Fruit fly (Drosophila melanogaster) whole organism, embryonic: ENCODE measurements around the gene CG43163.

Experiments
- Ada2b ChIP-seq: fragments of 200-800 bp; sonication (Bioruptor generic); IDR thresholded peaks from 2 replicates; pipeline ENCODE4 v1.3.6; 2022; ENCODE audit warnings: missing biosample characterization, missing genetic modification characterization
- Antp ChIP-seq: fragments of 200-800 bp; sonication (Bioruptor generic); optimal IDR thresholded peaks from 3 replicates; lab custom pipeline; 2016; ENCODE audit warnings: missing biosample characterization, missing genetic modification characterization
- Awh ChIP-seq: fragments of 200-800 bp; sonication (Bioruptor generic); IDR thresholded peaks from 2 replicates; pipeline ENCODE4, ENCODE4 v1.3.6; 2022; ENCODE audit warnings: missing biosample characterization, missing genetic modification characterization
- BEAF-32 ChIP-seq: fragments of 200-800 bp; sonication (Bioruptor generic); optimal IDR thresholded peaks from 3 replicates; lab custom pipeline; 2017; ENCODE audit warnings: missing biosample characterization, missing genetic modification characterization, mild to moderate bottlenecking, moderate library complexity, missing genetic modification reagents
- CG10209 ChIP-seq: fragments of 200-800 bp; sonication (Bioruptor generic); optimal IDR thresholded peaks from 3 replicates; lab custom pipeline; 2017; ENCODE audit warnings: missing biosample characterization, mild to moderate bottlenecking, missing genetic modification characterization, missing genetic modification reagents
- CG10274 ChIP-seq: fragments of 200-800 bp; sonication (Bioruptor generic); optimal IDR thresholded peaks from 3 replicates; lab custom pipeline; 2017; ENCODE audit warnings: missing biosample characterization, mild to moderate bottlenecking, missing genetic modification characterization
- CG10462 ChIP-seq: fragments of 200-800 bp; sonication (Bioruptor generic); optimal IDR thresholded peaks from 2 replicates; lab custom pipeline; 2016; ENCODE audit warnings: missing biosample characterization, missing genetic modification characterization
- CG11398 ChIP-seq: fragments of 200-800 bp; sonication (Bioruptor generic); optimal IDR thresholded peaks from 2 replicates; lab custom pipeline; 2016; ENCODE audit warnings: missing biosample characterization, missing genetic modification characterization
- CG13624 ChIP-seq: fragments of 200-800 bp; sonication (Bioruptor generic); optimal IDR thresholded peaks from 2 replicates; lab custom pipeline; 2016; ENCODE audit warnings: missing biosample characterization, missing genetic modification characterization
- CG14710 ChIP-seq: fragments of 200-800 bp; sonication (Bioruptor generic); optimal IDR thresholded peaks from 3 replicates; lab custom pipeline; 2019; ENCODE audit warnings: missing biosample characterization, mild to moderate bottlenecking, missing genetic modification characterization, moderate library complexity
- CG15479 ChIP-seq: fragments of 200-800 bp; sonication (Bioruptor generic); optimal IDR thresholded peaks from 3 replicates; lab custom pipeline; 2019; ENCODE audit warnings: missing biosample characterization, mild to moderate bottlenecking, missing genetic modification characterization, moderate library complexity
- CG2202 ChIP-seq: fragments of 200-800 bp; sonication (Bioruptor generic); optimal IDR thresholded peaks from 2 replicates; lab custom pipeline; 2018; ENCODE audit warnings: missing biosample characterization, mild to moderate bottlenecking, missing genetic modification characterization
- CG33213 ChIP-seq: fragments of 200-800 bp; sonication (Bioruptor generic); optimal IDR thresholded peaks from 3 replicates; lab custom pipeline; 2016; ENCODE audit warnings: missing biosample characterization, missing genetic modification characterization
- CG34422 ChIP-seq: fragments of 200-800 bp; sonication (Bioruptor generic); IDR thresholded peaks from 3 replicates; pipeline ENCODE4 v1.3.6; 2022; ENCODE audit warnings: missing biosample characterization, missing genetic modification characterization
- CG4404 ChIP-seq: fragments of 200-800 bp; sonication (Bioruptor generic); IDR thresholded peaks from 2 replicates; pipeline ENCODE4 v1.3.6; 2022; ENCODE audit warnings: missing biosample characterization, missing genetic modification characterization
- CG4854 ChIP-seq: fragments of 200-800 bp; sonication (Bioruptor generic); optimal IDR thresholded peaks from 2 replicates; lab custom pipeline; 2016; ENCODE audit warnings: missing biosample characterization, missing genetic modification characterization, inconsistent platforms
- CG7745 ChIP-seq: fragments of 200-800 bp; sonication (Bioruptor generic); optimal IDR thresholded peaks from 2 replicates; lab custom pipeline; 2018; ENCODE audit warnings: missing biosample characterization, mild to moderate bottlenecking, missing genetic modification characterization, moderate library complexity
- CG7786 ChIP-seq: fragments of 200-800 bp; sonication (Bioruptor generic); optimal IDR thresholded peaks from 2 replicates; lab custom pipeline; 2016; ENCODE audit warnings: missing biosample characterization, missing genetic modification characterization
- CG8281 ChIP-seq: fragments of 200-800 bp; sonication (Bioruptor generic); optimal IDR thresholded peaks from 2 replicates; lab custom pipeline; 2018; ENCODE audit warnings: missing biosample characterization, mild to moderate bottlenecking, missing genetic modification characterization, moderate library complexity
- CG8359 ChIP-seq: fragments of 200-800 bp; sonication (Bioruptor generic); optimal IDR thresholded peaks from 2 replicates; lab custom pipeline; 2017; ENCODE audit warnings: missing biosample characterization, mild to moderate bottlenecking, missing genetic modification characterization, borderline replicate concordance
- CG9215 ChIP-seq: fragments of 200-800 bp; sonication (Bioruptor generic); IDR thresholded peaks from 2 replicates; pipeline ENCODE4 v1.3.6; 2022; ENCODE audit warnings: missing biosample characterization, missing genetic modification characterization
- GATAe ChIP-seq: fragments of 200-800 bp; sonication (Bioruptor generic); conservative IDR thresholded peaks from 2 replicates; pipeline ENCODE4 v1.3.6; 2022; ENCODE audit warnings: missing biosample characterization, missing genetic modification characterization
- H15 ChIP-seq: fragments of 200-800 bp; sonication (Bioruptor generic); IDR thresholded peaks from 3 replicates; pipeline ENCODE4 v1.3.6; 2022; ENCODE audit warnings: missing biosample characterization, missing genetic modification characterization
- HLH4C ChIP-seq: fragments of 200-800 bp; sonication (Bioruptor generic); IDR thresholded peaks from 3 replicates; pipeline ENCODE4 v1.3.6; 2022; ENCODE audit warnings: missing biosample characterization, missing genetic modification characterization; ENCODE audit not compliant: partially characterized antibody
- PHDP ChIP-seq: fragments of 200-800 bp; sonication (Bioruptor generic); optimal IDR thresholded peaks from 3 replicates; lab custom pipeline; 2018; ENCODE audit warnings: missing biosample characterization, mild to moderate bottlenecking, missing genetic modification characterization, moderate library complexity
- Sox100B ChIP-seq: fragments of 200-800 bp; sonication (Bioruptor generic); optimal IDR thresholded peaks from 3 replicates; lab custom pipeline; 2018; ENCODE audit warnings: missing biosample characterization, mild to moderate bottlenecking, missing genetic modification characterization
- br ChIP-seq: fragments of >200 bp; optimal IDR thresholded peaks from 2 replicates; lab custom pipeline; 2017
- cas ChIP-seq: fragments of 200-800 bp; sonication (Bioruptor generic); IDR thresholded peaks from 2 replicates; pipeline ENCODE4 v1.3.6; 2022; ENCODE audit warnings: missing biosample characterization, missing genetic modification characterization
- crp ChIP-seq, 2 experiments: fragments of 200-800 bp; sonication (Bioruptor generic); optimal IDR thresholded peaks; 2 replicates in 1 of 2; 3 replicates in 1 of 2; lab custom pipeline; 2017; ENCODE audit warnings: missing biosample characterization in 2 of 2, missing genetic modification characterization in 2 of 2, mild to moderate bottlenecking in 1 of 2, moderate library complexity in 1 of 2
- dimm ChIP-seq: fragments of 200-800 bp; sonication (Bioruptor generic); IDR thresholded peaks from 2 replicates; pipeline ENCODE4 v1.3.6; 2022; ENCODE audit warnings: missing biosample characterization, missing genetic modification characterization
- disco-r ChIP-seq: fragments of 200-800 bp; sonication (Bioruptor generic); optimal IDR thresholded peaks from 2 replicates; lab custom pipeline; 2016; ENCODE audit warnings: missing biosample characterization, missing genetic modification characterization
- dm ChIP-seq: fragments of 200-800 bp; sonication (Bioruptor generic); optimal IDR thresholded peaks from 3 replicates; lab custom pipeline; 2016; ENCODE audit warnings: missing biosample characterization, missing genetic modification characterization
- dmrt11E ChIP-seq: fragments of 200-800 bp; sonication (Bioruptor generic); optimal IDR thresholded peaks from 3 replicates; lab custom pipeline; 2018; ENCODE audit warnings: missing biosample characterization, mild to moderate bottlenecking, missing genetic modification characterization, moderate library complexity
- emc ChIP-seq: fragments of 200-800 bp; sonication (Bioruptor generic); optimal IDR thresholded peaks from 2 replicates; lab custom pipeline; 2016; ENCODE audit warnings: missing biosample characterization, missing genetic modification characterization
- ewg ChIP-seq: fragments of 200-800 bp; sonication (Bioruptor generic); optimal IDR thresholded peaks from 3 replicates; lab custom pipeline; 2017; ENCODE audit warnings: mild to moderate bottlenecking, missing biosample characterization, missing genetic modification reagents, missing genetic modification characterization
- gcm ChIP-seq: fragments of 200-800 bp; sonication (Bioruptor generic); optimal IDR thresholded peaks from 2 replicates; lab custom pipeline; 2019; ENCODE audit warnings: missing biosample characterization, mild to moderate bottlenecking, missing genetic modification characterization, moderate library complexity
- hb ChIP-seq: fragments of 200-800 bp; sonication (Bioruptor generic); IDR thresholded peaks from 3 replicates; pipeline ENCODE4 v1.3.6; 2022; ENCODE audit warnings: missing biosample characterization, missing genetic modification characterization; ENCODE audit not compliant: partially characterized antibody
- ken ChIP-seq: fragments of 200-800 bp; sonication (Bioruptor generic); IDR thresholded peaks from 3 replicates; pipeline ENCODE4 v1.3.6; 2022; ENCODE audit warnings: missing biosample characterization, missing genetic modification characterization
- knrl ChIP-seq: fragments of 200-800 bp; sonication (Bioruptor generic); IDR thresholded peaks from 3 replicates; pipeline ENCODE4 v1.3.6; 2022; ENCODE audit warnings: missing biosample characterization, missing genetic modification characterization; ENCODE audit not compliant: partially characterized antibody
- lmd ChIP-seq: fragments of 200-800 bp; sonication (Bioruptor generic); IDR thresholded peaks from 2 replicates; pipeline ENCODE4 v1.3.6; 2022; ENCODE audit warnings: missing biosample characterization, missing genetic modification characterization
- pfk ChIP-seq: fragments of 200-800 bp; sonication (Bioruptor generic); optimal IDR thresholded peaks from 2 replicates; lab custom pipeline; 2018; ENCODE audit warnings: missing biosample characterization, mild to moderate bottlenecking, missing genetic modification characterization, moderate library complexity
- pnt ChIP-seq: fragments of 200-800 bp; sonication (Bioruptor generic); optimal IDR thresholded peaks from 3 replicates; lab custom pipeline; 2016; ENCODE audit warnings: missing biosample characterization, missing genetic modification characterization
- run ChIP-seq: fragments of 200-800 bp; sonication (Bioruptor generic); optimal IDR thresholded peaks from 3 replicates; lab custom pipeline; 2018; ENCODE audit warnings: missing biosample characterization, mild to moderate bottlenecking, missing genetic modification characterization
- sd ChIP-seq: fragments of 200-800 bp; sonication (Bioruptor generic); optimal IDR thresholded peaks from 3 replicates; lab custom pipeline; 2018; ENCODE audit warnings: missing biosample characterization, mild to moderate bottlenecking, missing genetic modification characterization, moderate library complexity
- sna ChIP-seq: fragments of 200-800 bp; sonication (Bioruptor generic); IDR thresholded peaks from 2 replicates; pipeline ENCODE4 v1.3.6; 2022; ENCODE audit warnings: missing biosample characterization, missing genetic modification characterization; ENCODE audit not compliant: partially characterized antibody
- sqz ChIP-seq: fragments of 200-800 bp; sonication (Bioruptor generic); optimal IDR thresholded peaks from 3 replicates; lab custom pipeline; 2018; ENCODE audit warnings: missing biosample characterization, mild to moderate bottlenecking, missing genetic modification characterization
- zen2 ChIP-seq: fragments of 200-800 bp; sonication (Bioruptor generic); IDR thresholded peaks from 3 replicates; pipeline ENCODE4 v1.3.6; 2022; ENCODE audit warnings: missing biosample characterization, missing genetic modification characterization; ENCODE audit not compliant: partially characterized antibody
- zfh1 ChIP-seq: fragments of 200-800 bp; sonication (Bioruptor generic); IDR thresholded peaks from 3 replicates; pipeline ENCODE4 v1.3.6; 2022; ENCODE audit warnings: missing biosample characterization, missing genetic modification characterization

Gene CG43163

dm6 chr3L:8457866-8458766, 48.8 kb downstream of the CG43163 start (continued):
- TF ChIP-seq CG34422 (GFP tag; lab: Robert Waterston, UW) (peak; percentile 98), lmd (GFP tag; lab: Robert Waterston, UW) (peak; percentile 97), sd (peak; percentile 99), CG33213 (GFP tag; lab: Kevin White, UChicago) (peak; percentile 97), PHDP (tag; lab: Kevin White, UChicago) (peak; percentile 99), crp (GFP tag; optimal IDR thresholded peaks at IDR 0.05; lab: Kevin White, UChicago) (peak; percentile 18 to 71), zfh1 (peak; percentile 99), emc (GFP tag; lab: Kevin White, UChicago) (peak; percentile 86), disco-r (peak; percentile 98), CG10462 (peak; percentile 97), BEAF-32 (GFP tag; lab: Kevin White, UChicago) (peak; percentile 10), sqz (GFP tag; lab: Kevin White, UChicago) (peak; percentile 96), Sox100B (GFP tag; lab: Kevin White, UChicago) (peak; percentile 99), CG14710 (tag; lab: Kevin White, UChicago) (peak; percentile 98), HLH4C (no peak), CG7786 (GFP tag; lab: Kevin White, UChicago) (peak; percentile 97), knrl (no peak), CG8281 (tag; lab: Kevin White, UChicago) (peak; percentile 86), dimm (GFP tag; lab: Robert Waterston, UW) (peak; percentile 93), CG10274 (GFP tag; lab: Kevin White, UChicago) (peak; percentile 87), hb (GFP tag; lab: Robert Waterston, UW) (no peak), run (tag; lab: Kevin White, UChicago) (peak; percentile 99), H15 (GFP tag; lab: Robert Waterston, UW) (peak; percentile 97), CG9215 (GFP tag; lab: Robert Waterston, UW) (peak; percentile 92), CG4854 (GFP tag; lab: Kevin White, UChicago) (peak; percentile 96), Antp (GFP tag; lab: Kevin White, UChicago) (peak; percentile 95), ewg (GFP tag; lab: Kevin White, UChicago) (peak; percentile 97), CG10209 (GFP tag; lab: Kevin White, UChicago) (peak; percentile 98), cas (GFP tag; lab: Robert Waterston, UW) (peak; percentile 88), dmrt11E (tag; lab: Kevin White, UChicago) (peak; percentile 99), pnt (GFP tag; lab: Kevin White, UChicago) (peak; percentile 97), gcm (GFP tag; lab: Kevin White, UChicago) (peak; percentile 99), CG7745 (tag; lab: Kevin White, UChicago) (peak; percentile 94), Ada2b (peak; percentile 98), dm (GFP tag; lab: Kevin White, UChicago) (peak; percentile 95), ken (GFP tag; lab: Robert Waterston, UW) (peak; percentile 98), br (lab: Kevin White, UChicago) (no peak), CG11398 (peak; percentile 96), sna (GFP tag; lab: Robert Waterston, UW) (peak; percentile 42; the same call in 1 of the 2 replicates), CG13624 (GFP tag; lab: Kevin White, UChicago) (peak; percentile 98), pfk (GFP tag; lab: Kevin White, UChicago) (no peak), CG8359 (GFP tag; lab: Kevin White, UChicago) (peak; percentile 95), zen2 (GFP tag; lab: Robert Waterston, UW) (no peak), GATAe (GFP tag; lab: Robert Waterston, UW) (peak; percentile 86), CG2202 (peak; percentile 99), CG4404 (GFP tag; lab: Robert Waterston, UW) (peak; percentile 91), Awh (GFP tag; lab: Robert Waterston, UW) (peak; percentile 98), CG15479 (GFP tag; lab: Kevin White, UChicago) (peak; percentile 17)
